Worm (Caenorhabditis elegans): ENCODE measurements around the gene T26C5.3.

The T26C5.3 gene

ce11 chrII:9282787-9283186 is 46.4 kb downstream of the T26C5.3 start (continued):
- TF ChIP-seq pha-2 (tag; optimal IDR thresholded peaks at IDR 0.05) = no peak
- TF ChIP-seq npax-4 (tag; optimal IDR thresholded peaks at IDR 0.05) = no peak
- no peak for TF ChIP-seq ama-1 (optimal IDR thresholded peaks at IDR 0.05)
- no peak for TF ChIP-seq fkh-6 (tag; optimal IDR thresholded peaks at IDR 0.05)
- no peak for TF ChIP-seq eyg-1 (tag; optimal IDR thresholded peaks at IDR 0.05)
- peak; percentile 88 for TF ChIP-seq ceh-18 (tag; optimal IDR thresholded peaks at IDR 0.05)
- TF ChIP-seq unc-3 (GFP tag; conservative IDR thresholded peaks at IDR 0.05) = no peak
- TF ChIP-seq unc-3 (tag; optimal IDR thresholded peaks at IDR 0.05) = peak; percentile 0
- no peak for TF ChIP-seq hlh-6 (tag; optimal IDR thresholded peaks at IDR 0.05)
- TF ChIP-seq ceh-34 (tag; optimal IDR thresholded peaks at IDR 0.05) = peak; percentile 69
- peak; percentile 28 for TF ChIP-seq ceh-19 (GFP tag; optimal IDR thresholded peaks at IDR 0.05)
- no peak for TF ChIP-seq ceh-22 (tag; optimal IDR thresholded peaks at IDR 0.05)
- no peak for TF ChIP-seq fkh-10 (GFP tag; optimal IDR thresholded peaks at IDR 0.05)
- no peak for TF ChIP-seq ahr-1 (tag; optimal IDR thresholded peaks at IDR 0.05)
- no peak for TF ChIP-seq ceh-9 (tag; optimal IDR thresholded peaks at IDR 0.05)
- no peak for TF ChIP-seq lim-6 (tag; optimal IDR thresholded peaks at IDR 0.05)
- no peak for TF ChIP-seq hlh-13 (GFP tag; optimal IDR thresholded peaks at IDR 0.05)
- no peak for TF ChIP-seq ceh-45 (GFP tag; IDR thresholded peaks at IDR 0.05)
- peak; percentile 47 for TF ChIP-seq K09A11.1 (tag; optimal IDR thresholded peaks at IDR 0.05; ENCODE audit: insufficient read depth)
- TF ChIP-seq C38D4.7 (GFP tag; optimal IDR thresholded peaks at IDR 0.05) = no peak
- no peak for TF ChIP-seq sdc-2 (tag; optimal IDR thresholded peaks at IDR 0.05)
- TF ChIP-seq ets-4 (tag; optimal IDR thresholded peaks at IDR 0.05) = peak; percentile 37
- peak; percentile 82 for TF ChIP-seq dve-1 (tag; optimal IDR thresholded peaks at IDR 0.05)
- TF ChIP-seq tbx-2 (tag; optimal IDR thresholded peaks at IDR 0.05) = peak; percentile 84
- no peak for TF ChIP-seq pat-9 (tag; optimal IDR thresholded peaks at IDR 0.05)
- no peak for TF ChIP-seq dmd-4 (tag; optimal IDR thresholded peaks at IDR 0.05; ENCODE audit: borderline replicate concordance)
- peak; percentile 18 for TF ChIP-seq pax-1 (tag; optimal IDR thresholded peaks at IDR 0.05)
- no peak for TF ChIP-seq ceh-24 (tag; optimal IDR thresholded peaks at IDR 0.05)
- peak; percentile 10 for TF ChIP-seq ttx-3 (tag; optimal IDR thresholded peaks at IDR 0.05)
- TF ChIP-seq T23F11.4 (GFP tag; optimal IDR thresholded peaks at IDR 0.05) = no peak
- TF ChIP-seq ceh-14 (tag; optimal IDR thresholded peaks at IDR 0.05) = peak; percentile 3
- TF ChIP-seq C08G9.2 (tag; optimal IDR thresholded peaks at IDR 0.05) = no peak
- TF ChIP-seq tbx-7 (tag; optimal IDR thresholded peaks at IDR 0.05) = no peak
- TF ChIP-seq ceh-30 (tag; optimal IDR thresholded peaks at IDR 0.05) = peak; percentile 86
- TF ChIP-seq ztf-16 (tag; optimal IDR thresholded peaks at IDR 0.05) = no peak
- peak; percentile 55 for TF ChIP-seq rnt-1 (tag; optimal IDR thresholded peaks at IDR 0.05)
- no peak for TF ChIP-seq madf-2 (tag; optimal IDR thresholded peaks at IDR 0.05)

ce11 chrII:9283668-9284357 is 47.4 kb downstream of the T26C5.3 start:
- TF ChIP-seq tbx-2 (tag; optimal IDR thresholded peaks at IDR 0.05) (peak; percentile 20), nfya-1 (tag; optimal IDR thresholded peaks at IDR 0.05) (peak; percentile 24), ceh-18 (tag; optimal IDR thresholded peaks at IDR 0.05) (peak; percentile 48), odd-2 (tag; optimal IDR thresholded peaks at IDR 0.05) (no peak), sdc-2 (tag; optimal IDR thresholded peaks at IDR 0.05) (no peak), unc-55 (GFP tag; optimal IDR thresholded peaks at IDR 0.05) (peak; percentile 84), hlh-30 (tag; optimal IDR thresholded peaks at IDR 0.05; ENCODE audit: insufficient read depth) (peak; percentile 55), dve-1 (tag; optimal IDR thresholded peaks at IDR 0.05) (no peak), elt-2 (tag; optimal IDR thresholded peaks at IDR 0.05) (peak; percentile 58)

Measured in whole organism, late embryonic.